Fruit fly (Drosophila melanogaster) whole organism, embryonic: ENCODE data around the gene thoc7.

Experiments used
- Abd-B ChIP-seq: fragments of 200-800 bp; sonication (Bioruptor generic); optimal IDR thresholded peaks from 2 replicates; lab custom pipeline; 2018; ENCODE audit warnings: missing biosample characterization, mild to moderate bottlenecking, missing genetic modification characterization, moderate library complexity
- Ada2b ChIP-seq: fragments of 200-800 bp; sonication (Bioruptor generic); IDR thresholded peaks from 2 replicates; pipeline ENCODE4 v1.3.6; 2022; ENCODE audit warnings: missing biosample characterization, missing genetic modification characterization
- CG10147 ChIP-seq: fragments of 200-800 bp; sonication (Bioruptor generic); optimal IDR thresholded peaks from 2 replicates; lab custom pipeline; 2019; ENCODE audit warnings: missing biosample characterization, mild to moderate bottlenecking, missing genetic modification characterization, moderate library complexity
- CG10462 ChIP-seq: fragments of 200-800 bp; sonication (Bioruptor generic); optimal IDR thresholded peaks from 2 replicates; lab custom pipeline; 2016; ENCODE audit warnings: missing biosample characterization, missing genetic modification characterization
- CG11085 ChIP-seq: fragments of 200-800 bp; sonication (Bioruptor generic); IDR thresholded peaks from 2 replicates; pipeline ENCODE4 v1.3.6; 2022; ENCODE audit warnings: missing biosample characterization, missing genetic modification characterization
- CG1233 ChIP-seq: fragments of 200-800 bp; sonication (Bioruptor generic); optimal IDR thresholded peaks from 4 replicates; lab custom pipeline; 2018; ENCODE audit warnings: missing biosample characterization, mild to moderate bottlenecking, missing genetic modification characterization
- CG14710 ChIP-seq: fragments of 200-800 bp; sonication (Bioruptor generic); optimal IDR thresholded peaks from 3 replicates; lab custom pipeline; 2019; ENCODE audit warnings: missing biosample characterization, mild to moderate bottlenecking, missing genetic modification characterization, moderate library complexity
- CG14860 ChIP-seq: fragments of 200-800 bp; sonication (Bioruptor generic); IDR thresholded peaks from 3 replicates; pipeline ENCODE4 v1.3.6; 2022; ENCODE audit warnings: missing biosample characterization, missing genetic modification characterization; ENCODE audit not compliant: partially characterized antibody
- CG1832 ChIP-seq: fragments of 200-800 bp; sonication (Bioruptor generic); optimal IDR thresholded peaks from 2 replicates; lab custom pipeline; 2017; ENCODE audit warnings: missing biosample characterization, mild to moderate bottlenecking, missing genetic modification characterization, inconsistent platforms
- CG18476 ChIP-seq: fragments of 200-800 bp; sonication (Bioruptor generic); optimal IDR thresholded peaks from 2 replicates; lab custom pipeline; 2016; ENCODE audit warnings: missing biosample characterization, mild to moderate bottlenecking, missing genetic modification characterization
- CG30403 ChIP-seq: fragments of 200-800 bp; sonication (Bioruptor generic); optimal IDR thresholded peaks from 3 replicates; lab custom pipeline; 2016; ENCODE audit warnings: missing biosample characterization, missing genetic modification characterization
- CG32532 ChIP-seq: fragments of 200-800 bp; sonication (Bioruptor generic); IDR thresholded peaks from 2 replicates; pipeline ENCODE4 v1.3.6; 2022; ENCODE audit warnings: missing biosample characterization, missing genetic modification characterization
- CG3847 ChIP-seq: fragments of 200-800 bp; sonication (Bioruptor generic); IDR thresholded peaks from 2 replicates; pipeline ENCODE4 v1.3.6; 2022; ENCODE audit warnings: missing biosample characterization, missing genetic modification characterization
- CG5245 ChIP-seq: fragments of 200-800 bp; sonication (Bioruptor generic); optimal IDR thresholded peaks from 3 replicates; lab custom pipeline; 2016; ENCODE audit warnings: missing biosample characterization, missing genetic modification characterization
- CG6272 ChIP-seq: fragments of 200-800 bp; sonication (Bioruptor generic); IDR thresholded peaks from 2 replicates; pipeline ENCODE4 v1.3.6; 2022; ENCODE audit warnings: missing biosample characterization, missing genetic modification characterization
- CG6813 ChIP-seq: fragments of 200-800 bp; sonication (Bioruptor generic); optimal IDR thresholded peaks from 2 replicates; lab custom pipeline; 2017; ENCODE audit warnings: missing biosample characterization, missing genetic modification characterization, mild to moderate bottlenecking, moderate library complexity, missing genetic modification reagents
- CrebB ChIP-seq: fragments of 200-800 bp; sonication (Bioruptor generic); optimal IDR thresholded peaks from 3 replicates; lab custom pipeline; 2018; ENCODE audit warnings: missing biosample characterization, mild to moderate bottlenecking, missing genetic modification characterization
- Dbx ChIP-seq: fragments of 200-800 bp; sonication (Bioruptor generic); IDR thresholded peaks from 3 replicates; pipeline ENCODE4 v1.3.6; 2022; ENCODE audit warnings: missing biosample characterization, missing genetic modification characterization
- Dek ChIP-seq: fragments of 200-800 bp; sonication (Bioruptor generic); optimal IDR thresholded peaks from 3 replicates; lab custom pipeline; 2019; ENCODE audit warnings: missing biosample characterization, mild to moderate bottlenecking, missing genetic modification characterization, moderate library complexity
- Dp ChIP-seq: fragments of 200-800 bp; sonication (Bioruptor generic); optimal IDR thresholded peaks from 2 replicates; lab custom pipeline; 2018; ENCODE audit warnings: missing biosample characterization, mild to moderate bottlenecking, missing genetic modification characterization, moderate library complexity
- E2f1 ChIP-seq: fragments of 200-800 bp; sonication (Bioruptor generic); IDR thresholded peaks from 2 replicates; pipeline ENCODE4 v1.3.6; 2022; ENCODE audit warnings: missing biosample characterization, missing genetic modification characterization
- H15 ChIP-seq: fragments of 200-800 bp; sonication (Bioruptor generic); IDR thresholded peaks from 3 replicates; pipeline ENCODE4 v1.3.6; 2022; ENCODE audit warnings: missing biosample characterization, missing genetic modification characterization
- HLH3B ChIP-seq: fragments of 200-800 bp; sonication (Bioruptor generic); IDR thresholded peaks from 2 replicates; pipeline ENCODE4 v1.3.6; 2022; ENCODE audit warnings: missing biosample characterization, missing genetic modification characterization
- NC2α ChIP-seq: fragments of 200-800 bp; sonication (Bioruptor generic); optimal IDR thresholded peaks from 2 replicates; lab custom pipeline; 2016; ENCODE audit warnings: missing biosample characterization, missing genetic modification characterization
- NFAT ChIP-seq: fragments of 200-800 bp; sonication (Bioruptor generic); IDR thresholded peaks from 2 replicates; pipeline ENCODE4 v1.3.6; 2022; ENCODE audit warnings: missing biosample characterization, missing genetic modification characterization
- Nf-YA ChIP-seq: fragments of 200-800 bp; sonication (Bioruptor generic); IDR thresholded peaks from 2 replicates; pipeline ENCODE4 v1.3.6; 2022; ENCODE audit warnings: missing biosample characterization, missing genetic modification characterization
- Sry-δ ChIP-seq: fragments of 200-800 bp; sonication (Bioruptor generic); optimal IDR thresholded peaks from 2 replicates; lab custom pipeline; 2016; ENCODE audit warnings: missing biosample characterization, missing genetic modification characterization
- Taf1 ChIP-seq: fragments of 200-800 bp; sonication (Bioruptor generic); IDR thresholded peaks from 2 replicates; pipeline ENCODE4 v1.3.6; 2022; ENCODE audit warnings: missing biosample characterization, missing genetic modification characterization
- ap ChIP-seq: fragments of 200-800 bp; sonication (Bioruptor generic); IDR thresholded peaks from 2 replicates; pipeline ENCODE4 v1.3.6; 2022; ENCODE audit warnings: missing biosample characterization, missing genetic modification characterization
- ase ChIP-seq: fragments of 200-800 bp; sonication (Bioruptor generic); IDR thresholded peaks from 3 replicates; pipeline ENCODE4 v1.3.6; 2022; ENCODE audit warnings: missing biosample characterization, missing genetic modification characterization
- ato ChIP-seq: fragments of 200-800 bp; sonication (Bioruptor generic); IDR thresholded peaks from 2 replicates; pipeline ENCODE4 v1.3.6; 2022; ENCODE audit warnings: missing biosample characterization, missing genetic modification characterization; ENCODE audit not compliant: partially characterized antibody
- btn ChIP-seq: fragments of 200-800 bp; sonication (Bioruptor generic); optimal IDR thresholded peaks from 2 replicates; lab custom pipeline; 2016; ENCODE audit warnings: missing biosample characterization, missing genetic modification characterization
- chinmo ChIP-seq: fragments of 200-800 bp; sonication (Bioruptor generic); IDR thresholded peaks from 4 replicates; pipeline ENCODE4 v1.3.6; 2022; ENCODE audit warnings: missing biosample characterization, missing genetic modification characterization; ENCODE audit not compliant: partially characterized antibody
- dmrt99B ChIP-seq: fragments of 200-800 bp; sonication (Bioruptor generic); optimal IDR thresholded peaks from 2 replicates; lab custom pipeline; 2018; ENCODE audit warnings: missing biosample characterization, mild to moderate bottlenecking, missing genetic modification characterization, moderate library complexity
- dysf ChIP-seq: fragments of 200-800 bp; sonication (Bioruptor generic); IDR thresholded peaks from 3 replicates; pipeline ENCODE4 v1.3.6; 2022; ENCODE audit warnings: missing biosample characterization, missing genetic modification characterization
- gce ChIP-seq: fragments of 200-800 bp; sonication (Bioruptor generic); IDR thresholded peaks from 3 replicates; pipeline ENCODE4 v1.3.6; 2022; ENCODE audit warnings: missing biosample characterization, missing genetic modification characterization
- lola ChIP-seq, 3 experiments: fragments of >200 bp in 2 of 3; fragments of 200-800 bp in 1 of 3; sonication (Bioruptor generic) in 1 of 3; optimal IDR thresholded peaks; 2 replicates each; lab custom pipeline; 2017 to 2019; ENCODE audit warnings: missing biosample characterization in 3 of 3, missing genetic modification characterization in 3 of 3, mild to moderate bottlenecking in 1 of 3, moderate library complexity in 1 of 3
- nmo ChIP-seq: fragments of 200-800 bp; sonication (Bioruptor generic); optimal IDR thresholded peaks from 2 replicates; lab custom pipeline; 2018; ENCODE audit warnings: missing biosample characterization, mild to moderate bottlenecking, missing genetic modification characterization, moderate library complexity
- oc ChIP-seq: fragments of 200-800 bp; sonication (Bioruptor generic); optimal IDR thresholded peaks from 2 replicates; lab custom pipeline; 2018; ENCODE audit warnings: missing biosample characterization, mild to moderate bottlenecking, missing genetic modification characterization, moderate library complexity
- p53 ChIP-seq: fragments of 200-800 bp; sonication (Bioruptor generic); optimal IDR thresholded peaks from 2 replicates; lab custom pipeline; 2016; ENCODE audit warnings: missing biosample characterization, missing genetic modification characterization
- pnt ChIP-seq: fragments of 200-800 bp; sonication (Bioruptor generic); optimal IDR thresholded peaks from 3 replicates; lab custom pipeline; 2016; ENCODE audit warnings: missing biosample characterization, missing genetic modification characterization
- pum ChIP-seq: fragments of 200-800 bp; sonication (Bioruptor generic); optimal IDR thresholded peaks from 2 replicates; lab custom pipeline; 2016; ENCODE audit warnings: missing biosample characterization, missing genetic modification characterization
- shn ChIP-seq: fragments of 200-800 bp; sonication (Bioruptor generic); optimal IDR thresholded peaks from 3 replicates; lab custom pipeline; 2016; ENCODE audit warnings: missing biosample characterization, missing genetic modification characterization
- sim ChIP-seq: fragments of 200-800 bp; sonication (Bioruptor generic); IDR thresholded peaks from 2 replicates; pipeline ENCODE4 v1.3.6; 2022; ENCODE audit warnings: missing biosample characterization, missing genetic modification characterization
- stwl ChIP-seq: fragments of 200-800 bp; sonication (Bioruptor generic); optimal IDR thresholded peaks from 3 replicates; lab custom pipeline; 2018; ENCODE audit warnings: missing biosample characterization, mild to moderate bottlenecking, missing genetic modification characterization, moderate library complexity
- tin ChIP-seq: fragments of 200-800 bp; sonication (Bioruptor generic); optimal IDR thresholded peaks from 3 replicates; lab custom pipeline; 2016; ENCODE audit warnings: missing biosample characterization, missing genetic modification characterization
- trem ChIP-seq: fragments of 200-800 bp; optimal IDR thresholded peaks from 3 replicates; lab custom pipeline; 2019; ENCODE audit warnings: missing biosample characterization, mild to moderate bottlenecking, missing genetic modification characterization, moderate library complexity
- usp ChIP-seq: fragments of >200 bp; optimal IDR thresholded peaks from 2 replicates; lab custom pipeline; 2017; ENCODE audit warnings: missing biosample characterization, missing genetic modification characterization
- z ChIP-seq: fragments of 200-800 bp; sonication (Bioruptor generic); IDR thresholded peaks from 3 replicates; pipeline ENCODE4 v1.3.6; 2022; ENCODE audit warnings: missing biosample characterization, missing genetic modification characterization

Gene thoc7

dm6 chr3L:223019-223902 is 10.8 kb upstream of the thoc7 start, which contains the start of the genes pyx and CG33229 (continued):
- peak; percentile 49 for TF ChIP-seq Sry-δ (GFP tag; lab: Kevin White, UChicago)
- TF ChIP-seq usp (GFP tag; lab: Kevin White, UChicago): no peak
- peak; percentile 92 for TF ChIP-seq CG10147 (GFP tag; lab: Kevin White, UChicago)
- TF ChIP-seq Dbx (GFP tag; lab: Robert Waterston, UW): peak; percentile 86
- peak; percentile 77; the same call in 1 of the 2 replicates for TF ChIP-seq HLH3B (GFP tag; lab: Robert Waterston, UW)
- peak; percentile 71 for TF ChIP-seq ase (GFP tag; lab: Robert Waterston, UW)
- TF ChIP-seq Dek (tag; lab: Kevin White, UChicago): peak; percentile 92
- TF ChIP-seq CG1233 (GFP tag; lab: Kevin White, UChicago): peak; percentile 85
- TF ChIP-seq pum (GFP tag; lab: Kevin White, UChicago): peak; percentile 78
- peak; percentile 87 for TF ChIP-seq tin (GFP tag; lab: Kevin White, UChicago)
- peak; percentile 89 for TF ChIP-seq NFAT (GFP tag; lab: Robert Waterston, UW)
- TF ChIP-seq Abd-B (GFP tag; lab: Kevin White, UChicago): peak; percentile 91
- peak; percentile 77 for TF ChIP-seq CG6272
- TF ChIP-seq Nf-YA (GFP tag; lab: Robert Waterston, UW): no peak; the same call in 1 of the 2 replicates
- TF ChIP-seq oc: peak; percentile 72
- TF ChIP-seq H15: peak; percentile 70; the same call in 1 of the 3 replicates
- peak in 1 of 3 experiments; percentile 80 for TF ChIP-seq lola (GFP tag; optimal IDR thresholded peaks at IDR 0.05; lab: Kevin White, UChicago)
- TF ChIP-seq NC2α (GFP tag; lab: Kevin White, UChicago): no peak
- TF ChIP-seq CG1832 (GFP tag; lab: Kevin White, UChicago): no peak
- TF ChIP-seq ap (GFP tag; lab: Robert Waterston, UW): peak; percentile 36; the same call in 1 of the 2 replicates
- no peak; the same call in 1 of the 2 replicates for TF ChIP-seq Taf1 (GFP tag; lab: Robert Waterston, UW)
- no peak for TF ChIP-seq z (GFP tag; lab: Robert Waterston, UW)
- peak; percentile 95 for TF ChIP-seq CG30403 (GFP tag; lab: Kevin White, UChicago)
- TF ChIP-seq ato (GFP tag; lab: Robert Waterston, UW): no peak
- peak; percentile 72 for TF ChIP-seq CG11085 (GFP tag; lab: Robert Waterston, UW)
- TF ChIP-seq dysf (GFP tag; lab: Robert Waterston, UW): peak; percentile 91
- peak; percentile 91 for TF ChIP-seq Dp (GFP tag; lab: Kevin White, UChicago)
- peak; percentile 44; the same call in 1 of the 2 replicates for TF ChIP-seq sim
- peak; percentile 71 for TF ChIP-seq Ada2b (GFP tag; lab: Robert Waterston, UW)
- TF ChIP-seq shn: peak; percentile 78
- TF ChIP-seq gce (GFP tag; lab: Robert Waterston, UW): peak; percentile 60; the same call in 2 of the 3 replicates
- peak; percentile 14 for TF ChIP-seq CrebB (tag; lab: Kevin White, UChicago)
- TF ChIP-seq pnt (GFP tag; lab: Kevin White, UChicago): peak; percentile 67
- peak; percentile 100 for TF ChIP-seq CG18476 (GFP tag; lab: Kevin White, UChicago)
- no peak for TF ChIP-seq CG14860 (GFP tag; lab: Robert Waterston, UW)
- peak; percentile 47 for TF ChIP-seq CG10462 (GFP tag; lab: Kevin White, UChicago)
- TF ChIP-seq CG5245 (GFP tag; lab: Kevin White, UChicago): peak; percentile 41
- peak; percentile 93 for TF ChIP-seq CG32532
- TF ChIP-seq p53: no peak
- no peak for TF ChIP-seq chinmo (GFP tag; lab: Robert Waterston, UW)
- TF ChIP-seq stwl (tag; lab: Kevin White, UChicago): peak; percentile 2
- TF ChIP-seq dmrt99B: peak; percentile 81
- peak; percentile 87 for TF ChIP-seq CG3847 (GFP tag; lab: Robert Waterston, UW)
- peak; percentile 68 for TF ChIP-seq CG6813
- peak; percentile 77 for TF ChIP-seq CG14710 (tag; lab: Kevin White, UChicago)
- peak; percentile 91 for TF ChIP-seq nmo (GFP tag; lab: Kevin White, UChicago)
- TF ChIP-seq E2f1: peak; percentile 75
- TF ChIP-seq btn (GFP tag; lab: Kevin White, UChicago): peak; percentile 35
- TF ChIP-seq trem (tag; lab: Kevin White, UChicago): peak; percentile 33
